Worm (Caenorhabditis elegans) whole organism, L1 larva: ENCODE results near the gene skr-15.

ENCODE experiments used
- C04F5.9 ChIP-seq: sonication (generic microtip); optimal IDR thresholded peaks from 2 replicates; lab custom pipeline; 2016; ENCODE audit warnings: missing genetic modification characterization, missing compliant biosample characterization
- C34B4.2 ChIP-seq: sonication (generic microtip); optimal IDR thresholded peaks from 2 replicates; lab custom pipeline; 2017; ENCODE audit warnings: mild to moderate bottlenecking, missing genetic modification characterization, missing compliant biosample characterization
- aha-1 ChIP-seq: fragments of 150-350 bp; optimal IDR thresholded peaks from 2 replicates; lab custom pipeline; 2014; ENCODE audit warnings: missing biosample characterization, missing genetic modification characterization
- blmp-1 ChIP-seq: fragments of 150-350 bp; optimal IDR thresholded peaks from 2 replicates; lab custom pipeline; 2014; ENCODE audit warnings: missing biosample characterization, missing genetic modification characterization
- ceh-63 ChIP-seq: fragments of 200-800 bp; sonication (Bioruptor generic); optimal IDR thresholded peaks from 2 replicates; lab custom pipeline; 2018; ENCODE audit warnings: mild to moderate bottlenecking, missing genetic modification characterization, missing compliant biosample characterization
- ceh-88 ChIP-seq: fragments of 200-800 bp; sonication (Bioruptor generic); IDR thresholded peaks from 2 replicates; pipeline ENCODE4 v1.3.6; 2022; ENCODE audit warnings: missing genetic modification characterization, missing compliant biosample characterization
- ceh-90 ChIP-seq: sonication (generic microtip); optimal IDR thresholded peaks from 2 replicates; lab custom pipeline; 2016; ENCODE audit warnings: missing genetic modification characterization, missing compliant biosample characterization
- efl-1 ChIP-seq, 4 experiments: fragments of 150-350 bp; optimal IDR thresholded peaks in 3 of 4; peaks in 1 of 4; 1 replicate in 1 of 4; 2 replicates in 3 of 4; lab custom pipeline; 2014; ENCODE audit warnings: missing biosample characterization in 2 of 4, missing genetic modification characterization in 2 of 4, missing genetic modification reagents in 2 of 4
- efl-3 ChIP-seq: fragments of 200-800 bp; sonication (Bioruptor generic); optimal IDR thresholded peaks from 2 replicates; lab custom pipeline; 2018; ENCODE audit warnings: mild to moderate bottlenecking, missing genetic modification characterization, missing compliant biosample characterization
- egl-13 ChIP-seq: sonication (generic microtip); optimal IDR thresholded peaks from 2 replicates; lab custom pipeline; 2016; ENCODE audit warnings: missing genotype, missing genetic modification reagents, missing genetic modification characterization, missing compliant biosample characterization
- elt-2 ChIP-seq: sonication (generic microtip); optimal IDR thresholded peaks from 2 replicates; lab custom pipeline; 2016; ENCODE audit warnings: missing genetic modification characterization, mild to moderate bottlenecking, inconsistent platforms, missing compliant biosample characterization, missing genetic modification reagents
- ets-5 ChIP-seq: fragments of 200-800 bp; sonication (Bioruptor generic); IDR thresholded peaks from 2 replicates; pipeline ENCODE4 v1.3.6; 2022; ENCODE audit warnings: missing genetic modification characterization, missing compliant biosample characterization
- fkh-4 ChIP-seq: sonication (generic microtip); optimal IDR thresholded peaks from 2 replicates; lab custom pipeline; 2016; ENCODE audit warnings: missing compliant biosample characterization, missing genetic modification characterization, borderline replicate concordance
- fkh-8 ChIP-seq: sonication (generic microtip); optimal IDR thresholded peaks from 2 replicates; lab custom pipeline; 2016; ENCODE audit warnings: mild to moderate bottlenecking, missing genetic modification characterization, missing compliant biosample characterization
- fos-1 ChIP-seq: fragments of 150-350 bp; optimal IDR thresholded peaks from 2 replicates; lab custom pipeline; 2014; ENCODE audit warnings: missing biosample characterization, missing genetic modification characterization
- hlh-17 ChIP-seq: fragments of 200-800 bp; sonication (Bioruptor generic); optimal IDR thresholded peaks from 2 replicates; lab custom pipeline; 2018; ENCODE audit warnings: missing genetic modification characterization, mild to moderate bottlenecking, missing compliant biosample characterization, moderate library complexity, borderline replicate concordance
- hlh-4 ChIP-seq: sonication (generic microtip); optimal IDR thresholded peaks from 2 replicates; lab custom pipeline; 2016; ENCODE audit warnings: mild to moderate bottlenecking, missing genetic modification characterization, missing compliant biosample characterization
- irx-1 ChIP-seq: sonication (generic microtip); optimal IDR thresholded peaks from 2 replicates; lab custom pipeline; 2016; ENCODE audit warnings: missing genetic modification characterization, missing compliant biosample characterization
- jun-1 ChIP-seq: fragments of 150-350 bp; optimal IDR thresholded peaks from 2 replicates; lab custom pipeline; 2014; ENCODE audit warnings: missing biosample characterization, missing genetic modification reagents, missing genetic modification characterization
- lin-13 ChIP-seq: fragments of 150-350 bp; optimal IDR thresholded peaks from 2 replicates; lab custom pipeline; 2014; ENCODE audit warnings: missing biosample characterization, missing genetic modification reagents, missing genetic modification characterization
- lin-14 ChIP-seq: fragments of 200-800 bp; sonication (Bioruptor generic); optimal IDR thresholded peaks from 2 replicates; lab custom pipeline; 2018; ENCODE audit warnings: mild to moderate bottlenecking, missing genetic modification characterization, moderate library complexity, missing compliant biosample characterization
- nhr-20 ChIP-seq: sonication (generic microtip); optimal IDR thresholded peaks from 2 replicates; lab custom pipeline; 2016; ENCODE audit warnings: mild to moderate bottlenecking, missing genetic modification characterization, missing compliant biosample characterization
- nhr-28 ChIP-seq: fragments of 150-350 bp; optimal IDR thresholded peaks from 2 replicates; lab custom pipeline; 2014; ENCODE audit warnings: missing biosample characterization, missing genetic modification characterization
- nhr-47 ChIP-seq: sonication (generic microtip); optimal IDR thresholded peaks from 2 replicates; lab custom pipeline; 2016; ENCODE audit warnings: mild to moderate bottlenecking, missing genetic modification characterization, moderate library complexity, missing compliant biosample characterization
- pag-3 ChIP-seq: sonication (generic microtip); optimal IDR thresholded peaks from 2 replicates; lab custom pipeline; 2017; ENCODE audit warnings: missing genetic modification characterization, mild to moderate bottlenecking, missing compliant biosample characterization, antibody characterized with exemption, borderline replicate concordance; ENCODE audit not compliant: insufficient read depth
- pax-3 ChIP-seq: fragments of 200-800 bp; sonication (Bioruptor generic); optimal IDR thresholded peaks from 2 replicates; lab custom pipeline; 2018; ENCODE audit warnings: mild to moderate bottlenecking, missing genetic modification characterization, moderate library complexity, missing compliant biosample characterization
- pqm-1 ChIP-seq: sonication (generic microtip); optimal IDR thresholded peaks from 3 replicates; lab custom pipeline; 2017; ENCODE audit warnings: missing biosample characterization, missing genetic modification characterization
- snpc-4 ChIP-seq: fragments of 150-350 bp; optimal IDR thresholded peaks from 2 replicates; lab custom pipeline; 2014; ENCODE audit warnings: missing biosample characterization, missing genetic modification characterization
- snu-23 ChIP-seq: sonication (generic microtip); optimal IDR thresholded peaks from 2 replicates; lab custom pipeline; 2016; ENCODE audit warnings: missing genetic modification characterization, missing compliant biosample characterization
- unc-62 ChIP-seq: fragments of 150-350 bp; optimal IDR thresholded peaks from 2 replicates; lab custom pipeline; 2014; ENCODE audit warnings: missing biosample characterization, missing genetic modification reagents, missing genetic modification characterization
- unc-86 ChIP-seq: sonication (generic microtip); optimal IDR thresholded peaks from 2 replicates; lab custom pipeline; 2016; ENCODE audit warnings: missing genetic modification characterization, missing compliant biosample characterization
- zag-1 ChIP-seq: fragments of 150-350 bp; optimal IDR thresholded peaks from 2 replicates; lab custom pipeline; 2014; ENCODE audit warnings: missing biosample characterization, missing genetic modification characterization
- zip-4 ChIP-seq: fragments of 200-800 bp; sonication (Bioruptor generic); optimal IDR thresholded peaks from 2 replicates; lab custom pipeline; 2018; ENCODE audit warnings: mild to moderate bottlenecking, missing genetic modification characterization, moderate library complexity, missing compliant biosample characterization
- ztf-11 ChIP-seq, 2 experiments: sonication (generic microtip); optimal IDR thresholded peaks; 2 replicates each; lab custom pipeline; 2016 to 2017; ENCODE audit warnings: missing genetic modification characterization in 2 of 2, missing biosample characterization in 1 of 2, missing compliant biosample characterization in 1 of 2
- ztf-4 ChIP-seq: fragments of 150-350 bp; optimal IDR thresholded peaks from 2 replicates; lab custom pipeline; 2014; ENCODE audit warnings: missing biosample characterization, missing genetic modification characterization

Gene skr-15

DNA sequence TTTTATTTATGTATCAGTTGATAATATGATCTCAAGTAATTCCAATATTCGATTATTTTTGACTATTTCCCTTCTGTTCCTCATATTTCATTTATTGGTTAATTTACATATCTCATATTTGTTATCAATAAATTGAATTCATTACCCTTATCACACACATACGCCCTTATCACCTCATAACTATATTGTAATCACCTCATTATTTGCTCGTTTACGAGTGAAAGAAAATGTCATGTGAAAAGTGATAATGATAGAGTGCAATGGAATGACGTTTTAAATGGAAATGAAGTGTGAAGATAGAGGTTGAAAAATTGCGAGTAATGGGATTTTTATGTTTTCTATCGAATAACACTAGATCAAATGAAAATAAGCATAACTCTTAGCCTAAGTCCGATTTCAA is 37.4 kb upstream of the skr-15 start (continued):
- no peak for TF ChIP-seq ztf-11 (tag; optimal IDR thresholded peaks at IDR 0.05; lab: Kevin White, UChicago)
- TF ChIP-seq unc-86 (tag; lab: Kevin White, UChicago), result no peak
- no peak for TF ChIP-seq zag-1 (tag; lab: Kevin White, UChicago)

DNA sequence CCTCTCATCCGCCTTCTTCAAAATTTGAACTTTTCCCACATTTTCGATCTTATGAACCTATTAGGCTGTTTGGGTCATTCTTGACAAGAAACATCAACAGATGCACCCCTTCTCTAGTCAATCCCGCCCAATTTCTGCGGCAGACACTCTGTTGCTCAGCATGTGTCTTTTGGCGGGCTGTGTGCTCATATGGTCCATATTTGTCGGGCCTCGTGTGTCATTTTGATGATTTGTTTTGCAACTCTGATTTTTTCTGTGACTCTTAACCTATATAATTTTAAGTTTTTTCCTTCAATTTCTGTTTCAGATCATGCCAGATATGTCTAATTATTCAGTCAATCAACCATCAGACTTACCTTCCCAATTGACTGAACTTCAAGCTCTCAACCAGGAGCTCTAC is 36.8 kb upstream of the skr-15 start, which contains the start of gene T24E12.13:
Gene T24E12.13, plus strand, starts transcription at position 301 of the 400 bp plus-strand sequence.
- TF ChIP-seq fos-1 (tag; lab: Kevin White, UChicago) (no peak), ceh-90 (no peak), zag-1 (tag; lab: Kevin White, UChicago) (no peak), efl-3 (GFP tag; lab: Kevin White, UChicago) (no peak), ets-5 (GFP tag; lab: Robert Waterston, UW) (no peak), pag-3 (tag; lab: Kevin White, UChicago) (no peak), lin-13 (GFP tag; lab: Kevin White, UChicago) (no peak), nhr-20 (tag; lab: Kevin White, UChicago) (no peak), jun-1 (tag; lab: Kevin White, UChicago) (no peak), nhr-47 (tag; lab: Kevin White, UChicago) (no peak), ceh-88 (GFP tag; lab: Robert Waterston, UW) (no peak), C04F5.9 (no peak), irx-1 (no peak), ztf-4 (tag; lab: Kevin White, UChicago) (no peak), unc-62 (GFP tag; lab: Kevin White, UChicago) (no peak), hlh-4 (tag; lab: Kevin White, UChicago) (no peak), pqm-1 (no peak)
- TF ChIP-seq, all 84 proteins: peak for 0

DNA sequence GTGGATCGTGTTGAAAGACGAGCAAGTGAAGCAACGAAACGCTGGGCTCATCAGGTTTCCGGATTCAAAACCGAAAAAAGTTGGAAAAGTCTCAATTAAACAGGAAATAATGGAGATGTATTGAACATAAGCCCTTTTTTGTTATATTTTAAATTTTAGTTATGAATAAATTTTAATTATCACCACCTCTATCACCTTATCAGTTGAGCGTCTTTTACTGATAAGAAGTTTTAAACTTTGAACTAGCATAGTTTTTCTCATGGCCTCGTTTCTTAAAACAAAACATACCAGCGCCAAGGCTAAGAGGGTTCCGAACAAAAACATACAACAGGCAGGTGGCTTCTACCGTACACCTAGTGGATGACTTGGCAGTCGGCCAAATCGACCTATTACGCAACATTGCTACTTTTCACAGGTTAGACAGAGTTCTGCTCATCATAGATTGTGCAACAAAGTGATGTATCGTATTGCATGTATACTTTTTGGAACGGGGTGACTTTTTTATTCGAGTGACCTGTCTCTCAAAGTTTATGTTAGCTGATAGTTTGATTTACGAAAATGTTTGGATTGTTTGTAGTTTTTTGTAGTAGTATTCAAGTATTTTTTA is 35.5 kb upstream of the skr-15 start:
- TF ChIP-seq C34B4.2 (tag; lab: Kevin White, UChicago) (no peak), elt-2 (peak; percentile 77), efl-1 (optimal IDR thresholded peaks at IDR 0.05; lab: Kevin White, UChicago) (no peak), efl-1 (GFP tag; optimal IDR thresholded peaks at IDR 0.05 in 1 of 2; lab: Kevin White, UChicago) (peak in 1 of 2 experiments; percentile 78)

DNA sequence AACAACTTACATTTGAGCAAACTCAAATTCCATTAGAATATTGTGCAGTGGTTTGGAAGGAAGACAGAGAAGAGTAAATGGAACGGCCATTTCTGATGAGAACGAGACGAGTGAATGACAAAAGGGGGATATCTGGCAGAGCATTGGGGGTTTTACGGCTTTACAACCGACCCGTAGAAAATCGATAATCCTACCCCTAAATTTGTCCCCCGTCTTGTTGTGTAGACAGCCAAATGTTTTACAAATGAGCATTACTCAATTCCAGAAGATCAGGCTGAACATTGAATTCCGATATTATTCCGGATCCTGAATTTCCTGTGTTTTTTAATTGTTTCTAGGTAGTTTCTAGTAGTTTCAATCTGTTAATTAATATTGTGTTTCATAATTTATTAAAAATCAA is 30.6 kb upstream of the skr-15 start, which contains the start of gene fbxb-99:
Gene fbxb-99, minus strand, starts transcription at position 101 of the 400 bp plus-strand sequence.
- TF ChIP-seq fkh-4 (tag; lab: Kevin White, UChicago) (no peak), hlh-17 (GFP tag; lab: Kevin White, UChicago) (no peak), blmp-1 (tag; lab: Kevin White, UChicago) (no peak), hlh-4 (tag; lab: Kevin White, UChicago) (no peak), snpc-4 (no peak), efl-3 (GFP tag; lab: Kevin White, UChicago) (no peak), zip-4 (GFP tag; lab: Kevin White, UChicago) (no peak), egl-13 (tag; lab: Kevin White, UChicago) (no peak), fos-1 (tag; lab: Kevin White, UChicago) (no peak), pqm-1 (no peak), zag-1 (tag; lab: Kevin White, UChicago) (no peak), aha-1 (tag; lab: Kevin White, UChicago) (no peak), nhr-28 (tag; lab: Kevin White, UChicago) (no peak), fkh-8 (tag; lab: Kevin White, UChicago) (no peak), elt-2 (no peak), pax-3 (tag; lab: Kevin White, UChicago) (no peak), snu-23 (GFP tag; lab: Kevin White, UChicago) (no peak), unc-62 (GFP tag; lab: Kevin White, UChicago) (no peak), lin-14 (GFP tag; lab: Kevin White, UChicago) (no peak), ceh-63 (GFP tag; lab: Kevin White, UChicago) (no peak)
